Worm (Caenorhabditis elegans): Measurements from ENCODE around the gene fbf-1.

DNA sequence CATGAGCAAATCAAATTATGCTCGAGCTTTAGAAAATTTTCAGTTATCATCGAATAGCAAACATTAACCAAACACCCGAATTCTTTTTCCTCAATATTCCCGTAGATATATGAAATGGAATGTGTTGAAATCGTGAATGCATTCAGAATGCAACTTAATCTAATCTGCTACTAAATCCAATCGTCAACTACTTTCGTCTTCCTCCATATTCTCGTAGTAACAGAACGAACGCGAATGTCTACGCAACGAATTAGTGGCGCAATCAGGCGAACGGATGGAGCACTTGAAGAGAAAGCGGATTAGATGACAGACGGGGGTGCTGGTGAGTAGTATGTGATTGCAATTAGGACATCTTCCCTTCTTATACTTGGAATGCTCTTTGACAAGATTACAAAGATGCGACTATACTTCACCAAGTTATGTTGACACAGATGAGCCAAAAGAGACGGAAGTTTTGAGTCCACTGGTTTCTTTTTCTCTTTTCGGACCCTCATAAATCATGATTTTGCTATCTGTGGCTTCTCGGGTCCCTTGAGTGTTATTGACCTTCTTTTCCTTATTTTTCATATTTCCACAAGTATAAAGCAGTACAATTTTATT lies 33.3 kb upstream of the fbf-1 start:
- no peak for TF ChIP-seq aly-2 (tag; optimal IDR thresholded peaks at IDR 0.05)
- no peak for TF ChIP-seq ceh-9 (tag; optimal IDR thresholded peaks at IDR 0.05)
- TF ChIP-seq ztf-11 (tag; optimal IDR thresholded peaks at IDR 0.05): no peak
- TF ChIP-seq lin-39 (tag; optimal IDR thresholded peaks at IDR 0.05): no peak
- no peak for TF ChIP-seq unc-62 (GFP tag; optimal IDR thresholded peaks at IDR 0.05)
- TF ChIP-seq sea-2 (GFP tag; optimal IDR thresholded peaks at IDR 0.05): no peak
- no peak for TF ChIP-seq fkh-10 (GFP tag; optimal IDR thresholded peaks at IDR 0.05)
- TF ChIP-seq egl-27 (tag; optimal IDR thresholded peaks at IDR 0.05): no peak
- TF ChIP-seq nhr-76 (tag; optimal IDR thresholded peaks at IDR 0.05): no peak
- no peak for TF ChIP-seq pha-4 (tag; optimal IDR thresholded peaks at IDR 0.05)

Data from whole organism, L3 larva.